Worm (Caenorhabditis elegans) whole organism, young adult: ENCODE results near the gene cids-1.
A peak's percentile ranks its signal among the peaks of the same experiment; 100 is the strongest.

ENCODE experiments used
- F37B4.10 ChIP-seq: fragments of 200-800 bp; sonication (Bioruptor generic); IDR thresholded peaks from 2 replicates; pipeline ENCODE4 v1.3.6; 2022; ENCODE audit warnings: missing genetic modification characterization, missing compliant biosample characterization
- F57A8.1 ChIP-seq: fragments of 200-800 bp; sonication (Bioruptor generic); optimal IDR thresholded peaks from 2 replicates; lab custom pipeline; 2018; ENCODE audit warnings: mild to moderate bottlenecking, missing genetic modification characterization, moderate library complexity, missing compliant biosample characterization
- T26A5.8 ChIP-seq: sonication (generic microtip); optimal IDR thresholded peaks from 2 replicates; lab custom pipeline; 2016; ENCODE audit warnings: missing genetic modification characterization, missing compliant biosample characterization
- Y95B8A.8 ChIP-seq: fragments of 200-800 bp; sonication (Bioruptor generic); IDR thresholded peaks from 2 replicates; pipeline ENCODE4 v1.3.6; 2022; ENCODE audit warnings: missing genetic modification reagents, missing genetic modification characterization, missing compliant biosample characterization
- atf-7 ChIP-seq: sonication (generic microtip); optimal IDR thresholded peaks from 2 replicates; lab custom pipeline; 2017; ENCODE audit warnings: mild to moderate bottlenecking, missing genetic modification characterization, missing compliant biosample characterization
- attf-3 ChIP-seq: fragments of 200-800 bp; sonication (Bioruptor generic); conservative IDR thresholded peaks from 2 replicates; pipeline ENCODE4 v1.3.6; 2022; ENCODE audit warnings: missing genetic modification reagents, missing genetic modification characterization, missing compliant biosample characterization
- ceh-40 ChIP-seq: fragments of 200-800 bp; sonication (Bioruptor generic); IDR thresholded peaks from 2 replicates; pipeline ENCODE4 v1.3.6; 2022; ENCODE audit warnings: missing genetic modification characterization, missing compliant biosample characterization
- chd-7 ChIP-seq: sonication (generic microtip); optimal IDR thresholded peaks from 2 replicates; lab custom pipeline; 2016; ENCODE audit warnings: mild to moderate bottlenecking, missing genetic modification characterization, moderate library complexity, missing compliant biosample characterization
- dox-1 ChIP-seq: fragments of 200-800 bp; sonication (Bioruptor generic); IDR thresholded peaks from 2 replicates; pipeline ENCODE4 v1.3.6; 2022; ENCODE audit warnings: missing genetic modification reagents, missing genetic modification characterization, missing compliant biosample characterization
- egl-44 ChIP-seq: fragments of 200-800 bp; sonication (Bioruptor generic); IDR thresholded peaks from 2 replicates; pipeline ENCODE4 v1.3.6; 2022; ENCODE audit warnings: missing genetic modification reagents, missing genetic modification characterization, missing compliant biosample characterization
- ekl-4 ChIP-seq: fragments of 200-800 bp; sonication (Bioruptor generic); IDR thresholded peaks from 2 replicates; pipeline ENCODE4 v1.3.6; 2022; ENCODE audit warnings: missing genetic modification reagents, missing genetic modification characterization, missing compliant biosample characterization
- hrde-1 ChIP-seq: sonication (generic microtip); optimal IDR thresholded peaks from 2 replicates; lab custom pipeline; 2016; ENCODE audit warnings: missing genetic modification characterization, mild to moderate bottlenecking, missing compliant biosample characterization, moderate library complexity, missing genotype, missing genetic modification reagents, borderline replicate concordance
- let-607 ChIP-seq, 2 experiments: fragments of 200-800 bp in 1 of 2; sonication (Bioruptor generic) in 1 of 2; sonication (generic microtip) in 1 of 2; optimal IDR thresholded peaks; 2 replicates each; lab custom pipeline; 2016 to 2018; ENCODE audit warnings: mild to moderate bottlenecking in 2 of 2, missing compliant biosample characterization in 2 of 2, missing genetic modification characterization in 2 of 2, moderate library complexity in 2 of 2, missing genotype in 1 of 2
- lin-40 ChIP-seq: sonication (generic microtip); optimal IDR thresholded peaks from 2 replicates; lab custom pipeline; 2016; ENCODE audit warnings: missing genetic modification characterization, mild to moderate bottlenecking, missing compliant biosample characterization, missing genotype, missing genetic modification reagents
- lir-1 ChIP-seq: fragments of 200-800 bp; sonication (Bioruptor generic); conservative IDR thresholded peaks from 2 replicates; pipeline ENCODE4 v1.3.6; 2022; ENCODE audit warnings: missing genetic modification reagents, missing genetic modification characterization, missing compliant biosample characterization
- mel-28 ChIP-seq: sonication (generic microtip); optimal IDR thresholded peaks from 2 replicates; lab custom pipeline; 2016; ENCODE audit warnings: borderline replicate concordance, mild to moderate bottlenecking, missing genetic modification characterization, missing compliant biosample characterization
- nhr-80 ChIP-seq: sonication (generic microtip); optimal IDR thresholded peaks from 2 replicates; lab custom pipeline; 2016; ENCODE audit warnings: missing genetic modification characterization, missing compliant biosample characterization
- sea-2 ChIP-seq: fragments of 200-800 bp; sonication (Bioruptor generic); IDR thresholded peaks from 2 replicates; pipeline ENCODE4 v1.3.6; 2022; ENCODE audit warnings: missing genetic modification characterization, missing compliant biosample characterization
- snpc-1.1 ChIP-seq: sonication (generic microtip); optimal IDR thresholded peaks from 2 replicates; lab custom pipeline; 2017; ENCODE audit warnings: missing genetic modification characterization, mild to moderate bottlenecking, missing compliant biosample characterization, antibody characterized with exemption, moderate library complexity, missing genotype, missing genetic modification reagents; ENCODE audit not compliant: insufficient read depth
- snpc-3.4 ChIP-seq: sonication (generic microtip); optimal IDR thresholded peaks from 2 replicates; lab custom pipeline; 2017; ENCODE audit warnings: missing genetic modification characterization, mild to moderate bottlenecking, missing compliant biosample characterization, antibody characterized with exemption, moderate library complexity, missing genotype, missing genetic modification reagents
- somi-1 ChIP-seq: fragments of 200-800 bp; sonication (Bioruptor generic); optimal IDR thresholded peaks from 2 replicates; lab custom pipeline; 2018; ENCODE audit warnings: mild to moderate bottlenecking, missing genetic modification characterization, missing compliant biosample characterization
- tlf-1 ChIP-seq: fragments of 200-800 bp; sonication (Bioruptor generic); optimal IDR thresholded peaks from 2 replicates; lab custom pipeline; 2018; ENCODE audit warnings: mild to moderate bottlenecking, missing genetic modification characterization, missing compliant biosample characterization
- unc-62 ChIP-seq: fragments of 150-350 bp; optimal IDR thresholded peaks from 2 replicates; lab custom pipeline; 2014; ENCODE audit warnings: missing biosample characterization, missing genetic modification reagents, missing genetic modification characterization
- zim-3 ChIP-seq: sonication (generic microtip); optimal IDR thresholded peaks from 2 replicates; lab custom pipeline; 2017; ENCODE audit warnings: mild to moderate bottlenecking, missing genetic modification characterization, moderate library complexity, missing compliant biosample characterization
- ztf-26 ChIP-seq: sonication (generic microtip); optimal IDR thresholded peaks from 2 replicates; lab custom pipeline; 2017; ENCODE audit warnings: missing genetic modification characterization, missing compliant biosample characterization
- ztf-28 ChIP-seq: fragments of 200-800 bp; sonication (Bioruptor generic); IDR thresholded peaks from 2 replicates; pipeline ENCODE4 v1.3.6; 2022; ENCODE audit warnings: missing genetic modification reagents, missing genetic modification characterization, missing compliant biosample characterization
- ztf-3 ChIP-seq: fragments of 200-800 bp; sonication (Bioruptor generic); optimal IDR thresholded peaks from 2 replicates; lab custom pipeline; 2018; ENCODE audit warnings: mild to moderate bottlenecking, missing genetic modification characterization, missing compliant biosample characterization
- ztf-6 ChIP-seq: fragments of 200-800 bp; sonication (Bioruptor generic); IDR thresholded peaks from 2 replicates; pipeline ENCODE4 v1.3.6; 2022; ENCODE audit warnings: missing genetic modification reagents, missing genetic modification characterization, missing compliant biosample characterization

The cids-1 gene

DNA sequence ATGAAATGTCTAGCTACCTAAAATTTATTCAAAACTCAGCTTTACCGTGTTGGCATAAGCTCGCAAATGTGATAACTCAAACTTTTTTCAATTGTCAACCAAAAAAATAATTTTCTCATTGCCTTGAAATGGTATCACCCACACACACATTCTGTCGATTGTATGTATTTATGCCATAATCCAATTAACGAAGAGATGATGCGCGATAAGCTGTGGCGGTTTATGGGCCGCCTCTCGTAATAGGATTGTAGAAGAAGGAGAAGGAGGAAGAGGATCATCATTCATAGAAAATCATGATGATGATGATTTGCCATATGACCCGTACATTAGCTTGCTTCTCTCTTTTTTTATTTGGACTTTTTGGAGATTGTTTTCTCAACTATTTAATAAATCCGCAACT lies 44.9 kb downstream of the cids-1 start:
- TF ChIP-seq let-607 (tag; optimal IDR thresholded peaks at IDR 0.05; lab: Kevin White, UChicago), result no peak
- no peak for TF ChIP-seq sea-2 (GFP tag; lab: Robert Waterston, UW)
- no peak for TF ChIP-seq chd-7
- TF ChIP-seq lin-40 (tag; lab: Kevin White, UChicago), result no peak
- TF ChIP-seq tlf-1, result no peak
- no peak for TF ChIP-seq ztf-6 (GFP tag; lab: Robert Waterston, UW)
- TF ChIP-seq hrde-1, result no peak
- no peak for TF ChIP-seq Y95B8A.8 (GFP tag; lab: Robert Waterston, UW)
- TF ChIP-seq ztf-3 (GFP tag; lab: Kevin White, UChicago), result no peak
- no peak for TF ChIP-seq dox-1 (GFP tag; lab: Robert Waterston, UW)
- TF ChIP-seq F57A8.1 (GFP tag; lab: Kevin White, UChicago), result no peak
- no peak for TF ChIP-seq egl-44
- TF ChIP-seq mel-28, result no peak
- no peak for TF ChIP-seq snpc-1.1 (tag; lab: Kevin White, UChicago)
- TF ChIP-seq atf-7, result no peak
- TF ChIP-seq, all 124 proteins: peak for 0

DNA sequence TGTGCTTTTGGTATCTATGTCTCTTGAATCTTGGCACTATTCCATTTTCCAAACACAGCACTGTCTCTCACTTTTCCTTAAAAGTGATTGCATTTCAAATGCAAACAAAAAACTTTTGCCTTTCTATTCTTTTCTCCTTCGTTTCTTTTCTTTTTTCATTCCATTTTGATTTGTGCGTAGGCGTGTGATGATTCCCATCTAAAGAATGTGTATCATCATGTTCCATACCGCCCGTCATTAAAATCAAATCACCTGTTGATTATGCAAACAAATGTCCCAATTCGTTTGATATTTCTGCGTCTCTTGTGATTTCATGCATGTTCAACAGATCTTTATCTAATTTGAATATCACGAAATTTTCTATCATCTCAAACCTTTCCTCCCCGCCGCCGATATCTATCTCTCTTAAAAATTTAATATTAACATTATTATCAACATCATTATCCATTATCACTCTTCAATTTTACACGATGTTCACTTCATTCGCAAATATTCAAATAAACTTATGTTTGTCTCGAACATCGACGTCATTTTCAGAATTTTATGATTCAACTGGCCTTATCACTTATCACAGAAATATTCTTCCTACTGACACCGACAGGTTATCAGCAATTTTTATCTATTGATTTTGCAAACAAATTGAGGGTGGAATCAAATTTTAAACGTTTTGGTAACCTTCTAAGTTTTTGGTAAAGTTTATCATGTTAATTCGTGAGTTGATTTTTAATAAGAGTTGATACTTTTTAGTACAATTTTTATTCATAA lies 47.2 kb downstream of the cids-1 start:
- TF ChIP-seq dox-1 (GFP tag; lab: Robert Waterston, UW) (0 out of 2 replicates have a peak, but pooled peaks have one; percentile 22), nhr-80 (tag; lab: Kevin White, UChicago) (peak; percentile 60), ceh-40 (no peak), T26A5.8 (tag; lab: Kevin White, UChicago) (no peak)

DNA sequence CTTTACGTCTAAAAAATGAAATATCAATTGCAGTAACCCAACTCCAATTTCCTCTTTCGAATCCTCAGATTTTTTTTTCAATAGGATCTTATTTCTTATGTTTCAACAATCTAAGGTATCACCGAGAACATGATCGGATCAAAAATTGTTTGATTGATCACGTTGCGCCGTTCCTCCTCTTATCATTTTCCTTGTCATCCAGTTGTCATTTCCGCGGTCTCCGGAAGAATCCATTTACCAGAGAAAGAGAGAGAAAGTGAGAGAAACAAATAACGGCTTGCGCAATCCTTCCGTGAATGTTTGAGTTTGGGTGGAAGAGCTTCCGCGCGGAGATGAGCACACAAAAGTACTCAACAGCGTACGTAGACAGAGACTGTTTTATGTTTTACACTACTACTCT lies 49.0 kb downstream of the cids-1 start:
- TF ChIP-seq ztf-28 (GFP tag; lab: Robert Waterston, UW) (no peak), snpc-3.4 (no peak), nhr-80 (tag; lab: Kevin White, UChicago) (peak; percentile 68), lir-1 (no peak), dox-1 (GFP tag; lab: Robert Waterston, UW) (no peak), ztf-26 (tag; lab: Kevin White, UChicago) (no peak), unc-62 (GFP tag; lab: Kevin White, UChicago) (peak; percentile 42), zim-3 (no peak), F37B4.10 (GFP tag; lab: Robert Waterston, UW) (no peak), ekl-4 (GFP tag; lab: Robert Waterston, UW) (no peak), snpc-1.1 (tag; lab: Kevin White, UChicago) (no peak), somi-1 (GFP tag; lab: Kevin White, UChicago) (no peak), let-607 (tag; optimal IDR thresholded peaks at IDR 0.05; lab: Kevin White, UChicago) (no peak), Y95B8A.8 (GFP tag; lab: Robert Waterston, UW) (no peak), attf-3 (GFP tag; lab: Robert Waterston, UW) (no peak)
- TF ChIP-seq, all 124 proteins: peak for 2
